Worm (Caenorhabditis elegans) whole organism, mixed stage, embryonic: ENCODE data around the gene arf-1.

ENCODE experiments used
- elt-3 ChIP-seq: fragments of 150-350 bp; optimal IDR thresholded peaks from 2 replicates; lab custom pipeline; 2014; ENCODE audit warnings: missing biosample characterization, missing genetic modification characterization
- mls-2 ChIP-seq: sonication (generic microtip); optimal IDR thresholded peaks from 2 replicates; lab custom pipeline; 2016; ENCODE audit warnings: mild to moderate bottlenecking, missing genetic modification characterization, moderate library complexity, missing compliant biosample characterization
- nhr-28 ChIP-seq: fragments of 150-350 bp; optimal IDR thresholded peaks from 2 replicates; lab custom pipeline; 2014; ENCODE audit warnings: missing biosample characterization, missing genetic modification characterization
- pha-4 ChIP-seq: fragments of 150-350 bp; optimal IDR thresholded peaks from 2 replicates; lab custom pipeline; 2018; ENCODE audit warnings: missing biosample characterization, missing genetic modification reagents, missing genetic modification characterization
- unc-39 ChIP-seq: fragments of 150-350 bp; optimal IDR thresholded peaks from 2 replicates; lab custom pipeline; 2014; ENCODE audit warnings: missing biosample characterization, missing genetic modification characterization
- unc-62 ChIP-seq: fragments of 150-350 bp; optimal IDR thresholded peaks from 2 replicates; lab custom pipeline; 2014; ENCODE audit warnings: missing biosample characterization, missing genetic modification reagents, missing genetic modification characterization

ce11 chrIII:5747185-5747584 is 32.5 kb downstream of the arf-1 start, which contains the start of gene B0244.4:
- no peak for TF ChIP-seq unc-39
- TF ChIP-seq mls-2 (tag; lab: Kevin White, UChicago) = no peak
- TF ChIP-seq nhr-28 (tag; lab: Kevin White, UChicago) = no peak
- no peak for TF ChIP-seq elt-3 (tag; lab: Kevin White, UChicago)
- no peak for TF ChIP-seq unc-62
- no peak for TF ChIP-seq pha-4 (tag; lab: Kevin White, UChicago)
